Fruit fly (Drosophila melanogaster): ENCODE results near the gene CG2209.

DNA sequence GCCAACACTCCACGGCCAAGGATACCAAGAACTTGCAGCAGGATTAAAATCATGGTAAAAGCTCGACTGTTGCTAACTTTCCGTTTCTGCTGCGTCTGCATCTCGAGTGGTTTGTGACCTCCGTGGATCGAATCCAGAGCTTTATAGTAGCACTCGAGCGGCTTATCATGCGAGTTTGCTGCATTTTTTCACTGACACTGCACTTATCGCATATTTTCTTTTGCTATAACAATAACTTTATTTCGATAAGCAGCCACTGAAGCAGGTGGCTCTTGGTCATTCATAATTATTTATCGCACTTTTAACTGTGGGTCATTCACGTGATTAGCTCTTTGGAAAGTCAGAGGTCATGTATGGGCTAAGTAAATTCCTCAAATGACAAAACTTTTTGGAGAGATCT is 45.9 kb upstream of the CG2209 start, which contains the start of gene CG12716:
- TF ChIP-seq pan (optimal IDR thresholded peaks at IDR 0.05), result no peak
- TF ChIP-seq usp (GFP tag; optimal IDR thresholded peaks at IDR 0.05), result no peak
- TF ChIP-seq CrebA (GFP tag; optimal IDR thresholded peaks at IDR 0.05; ENCODE audit: borderline replicate concordance), result no peak
- no peak for TF ChIP-seq Hr78 (GFP tag; optimal IDR thresholded peaks at IDR 0.05)
- TF ChIP-seq h (GFP tag; optimal IDR thresholded peaks at IDR 0.05), result no peak

All from whole organism, wandering third instar larva.